Worm (Caenorhabditis elegans) whole organism, L4/young adult: Measurements from ENCODE around the gene srz-102.

Experiments used
- W03F9.2 ChIP-seq: fragments of 150-350 bp; optimal IDR thresholded peaks from 2 replicates; lab custom pipeline; 2014; ENCODE audit warnings: missing biosample characterization, missing genetic modification characterization
- dao-5 ChIP-seq: sonication (generic microtip); optimal IDR thresholded peaks from 2 replicates; lab custom pipeline; 2016; ENCODE audit warnings: missing genotype, missing genetic modification characterization, moderate library complexity, missing compliant biosample characterization
- him-1 ChIP-seq: sonication (generic microtip); optimal IDR thresholded peaks from 2 replicates; lab custom pipeline; 2016; ENCODE audit warnings: missing genotype, missing genetic modification reagents, missing genetic modification characterization, missing compliant biosample characterization

srz-102 gene

ce11 chrV:16739100-16739499 lies 51.8 kb downstream of the srz-102 start, which contains the start of the genes clec-29 and clec-39:
Gene clec-29 (minus strand): TSS chrV:16739200.
Gene clec-39 (plus strand): TSS chrV:16739268.
- no peak for TF ChIP-seq dao-5 (tag; lab: Kevin White, UChicago)
- no peak for TF ChIP-seq him-1 (tag; lab: Kevin White, UChicago)
- TF ChIP-seq W03F9.2 (tag; lab: Kevin White, UChicago): no peak
